Fruit fly (Drosophila melanogaster): Measurements from ENCODE around the gene Hsp23.

The Hsp23 gene

dm6 chr3L:9419328-9419727, 37.6 kb downstream of the Hsp23 start (continued):
- TF ChIP-seq klu (GFP tag; IDR thresholded peaks at IDR 0.05) (0 out of 2 replicates have a peak, but pooled peaks have one; percentile 28), ranshi (GFP tag; IDR thresholded peaks at IDR 0.05) (0 out of 2 replicates have a peak, but pooled peaks have one; percentile 16), hth (optimal IDR thresholded peaks at IDR 0.05) (no peak), CG34224 (GFP tag; IDR thresholded peaks at IDR 0.05; ENCODE audit: partially characterized antibody) (no peak), Asciz (GFP tag; optimal IDR thresholded peaks at IDR 0.05) (no peak), Ets65A (GFP tag) (no peak), CG10267 (tag; optimal IDR thresholded peaks at IDR 0.05) (no peak), vvl (GFP tag; IDR thresholded peaks at IDR 0.05) (peak; percentile 46; the same call in 1 of the 2 replicates), ci (GFP tag; IDR thresholded peaks at IDR 0.05) (peak; percentile 65; the same call in 2 of the 3 replicates), C15 (GFP tag; IDR thresholded peaks at IDR 0.05) (no peak), lmd (GFP tag; IDR thresholded peaks at IDR 0.05) (peak; percentile 11; the same call in 1 of the 2 replicates), CG4730 (GFP tag; IDR thresholded peaks at IDR 0.05) (no peak), CG17328 (GFP tag; IDR thresholded peaks at IDR 0.05) (0 out of 2 replicates have a peak, but pooled peaks have one; percentile 33), CG34422 (GFP tag; IDR thresholded peaks at IDR 0.05) (0 out of 3 replicates have a peak, but pooled peaks have one; percentile 26), CG13624 (GFP tag; optimal IDR thresholded peaks at IDR 0.05) (no peak), sens-2 (GFP tag; IDR thresholded peaks at IDR 0.05) (0 out of 2 replicates have a peak, but pooled peaks have one; percentile 4), Optix (GFP tag; IDR thresholded peaks at IDR 0.05) (0 out of 3 replicates have a peak, but pooled peaks have one; percentile 33), CG6272 (GFP tag; IDR thresholded peaks at IDR 0.05) (no peak), kay (GFP tag; optimal IDR thresholded peaks at IDR 0.05) (no peak), CG11695 (GFP tag; IDR thresholded peaks at IDR 0.05) (peak; percentile 40; the same call in 1 of the 3 replicates), gro (GFP tag; optimal IDR thresholded peaks at IDR 0.05) (no peak), CG11085 (GFP tag; IDR thresholded peaks at IDR 0.05) (no peak), CG11093 (GFP tag; IDR thresholded peaks at IDR 0.05) (no peak), CG5953 (GFP tag; IDR thresholded peaks at IDR 0.05) (0 out of 2 replicates have a peak, but pooled peaks have one; percentile 50), wek (GFP tag; optimal IDR thresholded peaks at IDR 0.05) (no peak), CG17802 (tag; optimal IDR thresholded peaks at IDR 0.05) (no peak), ttk (GFP tag; IDR thresholded peaks at IDR 0.05) (0 out of 2 replicates have a peak, but pooled peaks have one; percentile 5), CG5245 (GFP tag; optimal IDR thresholded peaks at IDR 0.05) (no peak), sr (GFP tag; IDR thresholded peaks at IDR 0.05) (0 out of 3 replicates have a peak, but pooled peaks have one; percentile 25), HLH3B (GFP tag; IDR thresholded peaks at IDR 0.05) (0 out of 2 replicates have a peak, but pooled peaks have one; percentile 6), ssp (GFP tag; IDR thresholded peaks at IDR 0.05) (no peak), ken (GFP tag; IDR thresholded peaks at IDR 0.05) (no peak), CG7839 (tag; optimal IDR thresholded peaks at IDR 0.05) (no peak), CG6813 (GFP tag; optimal IDR thresholded peaks at IDR 0.05) (no peak), jigr1 (GFP tag; IDR thresholded peaks at IDR 0.05) (no peak), Xbp1 (GFP tag; optimal IDR thresholded peaks at IDR 0.05) (no peak), nau (GFP tag; optimal IDR thresholded peaks at IDR 0.05) (no peak), CG10366 (GFP tag; IDR thresholded peaks at IDR 0.05) (peak; percentile 54), ash1 (GFP tag; optimal IDR thresholded peaks at IDR 0.05) (no peak), hkb (optimal IDR thresholded peaks at IDR 0.05) (no peak), hkb (GFP tag; IDR thresholded peaks at IDR 0.05) (0 out of 2 replicates have a peak, but pooled peaks have one; percentile 21), ase (GFP tag; IDR thresholded peaks at IDR 0.05) (0 out of 3 replicates have a peak, but pooled peaks have one; percentile 10), pfk (GFP tag; optimal IDR thresholded peaks at IDR 0.05) (no peak), vnd (GFP tag; IDR thresholded peaks at IDR 0.05; ENCODE audit: partially characterized antibody) (no peak), ap (GFP tag; IDR thresholded peaks at IDR 0.05) (0 out of 2 replicates have a peak, but pooled peaks have one; percentile 35), CG2199 (GFP tag; IDR thresholded peaks at IDR 0.05) (0 out of 3 replicates have a peak, but pooled peaks have one; percentile 33), pb (GFP tag; optimal IDR thresholded peaks at IDR 0.05) (no peak), NC2α (GFP tag; optimal IDR thresholded peaks at IDR 0.05) (no peak), bigmax (GFP tag; optimal IDR thresholded peaks at IDR 0.05) (no peak), Meics (GFP tag; optimal IDR thresholded peaks at IDR 0.05) (no peak), MTF-1 (GFP tag; optimal IDR thresholded peaks at IDR 0.05; ENCODE audit: borderline replicate concordance) (no peak), Sox102F (GFP tag; optimal IDR thresholded peaks at IDR 0.05) (peak; percentile 25)

Data from whole organism, embryonic.